Fruit fly (Drosophila melanogaster) whole organism, embryonic: Measurements from ENCODE around the gene Dhpr.

Source experiments
- CG10462 ChIP-seq: fragments of 200-800 bp; sonication (Bioruptor generic); optimal IDR thresholded peaks from 2 replicates; lab custom pipeline; 2016; ENCODE audit warnings: missing biosample characterization, missing genetic modification characterization
- CG13296 ChIP-seq: fragments of 200-800 bp; sonication (Bioruptor generic); optimal IDR thresholded peaks from 3 replicates; lab custom pipeline; 2018; ENCODE audit warnings: missing biosample characterization, mild to moderate bottlenecking, missing genetic modification characterization
- CG14710 ChIP-seq: fragments of 200-800 bp; sonication (Bioruptor generic); optimal IDR thresholded peaks from 3 replicates; lab custom pipeline; 2019; ENCODE audit warnings: missing biosample characterization, mild to moderate bottlenecking, missing genetic modification characterization, moderate library complexity
- CG15269 ChIP-seq: fragments of 200-800 bp; sonication (Bioruptor generic); optimal IDR thresholded peaks from 2 replicates; lab custom pipeline; 2018; ENCODE audit warnings: missing biosample characterization, mild to moderate bottlenecking, missing genetic modification characterization, moderate library complexity
- CG15601 ChIP-seq: fragments of 200-800 bp; sonication (Bioruptor generic); optimal IDR thresholded peaks from 3 replicates; lab custom pipeline; 2019; ENCODE audit warnings: missing biosample characterization, mild to moderate bottlenecking, missing genetic modification characterization, moderate library complexity
- CG17612 ChIP-seq: fragments of 200-800 bp; sonication (Bioruptor generic); IDR thresholded peaks from 2 replicates; pipeline ENCODE4 v1.3.6; 2022; ENCODE audit warnings: missing biosample characterization, missing genetic modification characterization
- CG32532 ChIP-seq: fragments of 200-800 bp; sonication (Bioruptor generic); IDR thresholded peaks from 2 replicates; pipeline ENCODE4 v1.3.6; 2022; ENCODE audit warnings: missing biosample characterization, missing genetic modification characterization
- CG32772 ChIP-seq: fragments of 200-800 bp; sonication (Bioruptor generic); IDR thresholded peaks from 2 replicates; pipeline ENCODE4 v1.3.6; 2022; ENCODE audit warnings: missing biosample characterization, missing genetic modification characterization
- CG33557 ChIP-seq: fragments of 200-800 bp; sonication (Bioruptor generic); optimal IDR thresholded peaks from 2 replicates; lab custom pipeline; 2019; ENCODE audit warnings: missing biosample characterization, mild to moderate bottlenecking, missing genetic modification characterization, moderate library complexity
- CG34376 ChIP-seq: fragments of 200-800 bp; sonication (Bioruptor generic); optimal IDR thresholded peaks from 2 replicates; lab custom pipeline; 2018; ENCODE audit warnings: missing biosample characterization, mild to moderate bottlenecking, missing genetic modification characterization
- CG4617 ChIP-seq: fragments of 200-800 bp; sonication (Bioruptor generic); optimal IDR thresholded peaks from 3 replicates; lab custom pipeline; 2016; ENCODE audit warnings: missing biosample characterization, missing genetic modification characterization, borderline replicate concordance
- CG4820 ChIP-seq: fragments of 200-800 bp; sonication (Bioruptor generic); optimal IDR thresholded peaks from 3 replicates; lab custom pipeline; 2016; ENCODE audit warnings: missing biosample characterization, missing genetic modification characterization
- CG6254 ChIP-seq: fragments of 200-800 bp; sonication (Bioruptor generic); optimal IDR thresholded peaks from 3 replicates; lab custom pipeline; 2017; ENCODE audit warnings: mild to moderate bottlenecking, missing biosample characterization, missing genetic modification reagents, missing genetic modification characterization
- CG6813 ChIP-seq: fragments of 200-800 bp; sonication (Bioruptor generic); optimal IDR thresholded peaks from 2 replicates; lab custom pipeline; 2017; ENCODE audit warnings: missing biosample characterization, missing genetic modification characterization, mild to moderate bottlenecking, moderate library complexity, missing genetic modification reagents
- CG8281 ChIP-seq: fragments of 200-800 bp; sonication (Bioruptor generic); optimal IDR thresholded peaks from 2 replicates; lab custom pipeline; 2018; ENCODE audit warnings: missing biosample characterization, mild to moderate bottlenecking, missing genetic modification characterization, moderate library complexity
- Fer2 ChIP-seq: fragments of 200-800 bp; sonication (Bioruptor generic); optimal IDR thresholded peaks from 2 replicates; lab custom pipeline; 2018; ENCODE audit warnings: missing biosample characterization, mild to moderate bottlenecking, missing genetic modification characterization, moderate library complexity
- Hr39 ChIP-seq: fragments of >200 bp; optimal IDR thresholded peaks from 2 replicates; lab custom pipeline; 2017
- Hr51 ChIP-seq, 2 experiments: fragments of 200-800 bp; sonication (Bioruptor generic); optimal IDR thresholded peaks; 2 replicates in 1 of 2; 3 replicates in 1 of 2; lab custom pipeline; 2016 to 2018; ENCODE audit warnings: missing biosample characterization in 2 of 2, missing genetic modification characterization in 2 of 2, mild to moderate bottlenecking in 1 of 2, moderate library complexity in 1 of 2
- Neu2 ChIP-seq: fragments of 200-800 bp; sonication (Bioruptor generic); optimal IDR thresholded peaks from 3 replicates; lab custom pipeline; 2016; ENCODE audit warnings: missing biosample characterization, missing genetic modification characterization, borderline replicate concordance
- Oli ChIP-seq: fragments of 200-800 bp; sonication (Bioruptor generic); optimal IDR thresholded peaks from 2 replicates; lab custom pipeline; 2018; ENCODE audit warnings: missing biosample characterization, mild to moderate bottlenecking, missing genetic modification characterization, moderate library complexity
- PHDP ChIP-seq: fragments of 200-800 bp; sonication (Bioruptor generic); optimal IDR thresholded peaks from 3 replicates; lab custom pipeline; 2018; ENCODE audit warnings: missing biosample characterization, mild to moderate bottlenecking, missing genetic modification characterization, moderate library complexity
- Pdp1 ChIP-seq, 2 experiments: fragments of 200-800 bp; sonication (Bioruptor generic); optimal IDR thresholded peaks; 3 replicates each; lab custom pipeline; 2016; ENCODE audit warnings: missing biosample characterization in 2 of 2, missing genetic modification characterization in 2 of 2, mild to moderate bottlenecking in 1 of 2, moderate library complexity in 1 of 2
- ara ChIP-seq: fragments of 200-800 bp; sonication (Bioruptor generic); IDR thresholded peaks from 2 replicates; pipeline ENCODE4 v1.3.6; 2022; ENCODE audit warnings: missing biosample characterization, missing genetic modification characterization
- bbx ChIP-seq: fragments of 200-800 bp; sonication (Bioruptor generic); IDR thresholded peaks from 2 replicates; pipeline ENCODE4 v1.3.6; 2022; ENCODE audit warnings: missing biosample characterization, missing genetic modification characterization; ENCODE audit not compliant: partially characterized antibody
- chif ChIP-seq, 2 experiments: fragments of 200-800 bp; sonication (Bioruptor generic); optimal IDR thresholded peaks; 3 replicates each; lab custom pipeline; 2016; ENCODE audit warnings: missing biosample characterization in 2 of 2, missing genetic modification characterization in 2 of 2
- exex ChIP-seq: fragments of 200-800 bp; sonication (Bioruptor generic); optimal IDR thresholded peaks from 4 replicates; lab custom pipeline; 2018; ENCODE audit warnings: missing biosample characterization, mild to moderate bottlenecking, missing genetic modification characterization, moderate library complexity
- nau ChIP-seq: fragments of 200-800 bp; sonication (Bioruptor generic); optimal IDR thresholded peaks from 3 replicates; lab custom pipeline; 2017; ENCODE audit warnings: missing biosample characterization, mild to moderate bottlenecking, missing genetic modification characterization, missing genetic modification reagents
- nerfin-1 ChIP-seq: fragments of 200-800 bp; sonication (Bioruptor generic); optimal IDR thresholded peaks from 3 replicates; lab custom pipeline; 2019; ENCODE audit warnings: missing biosample characterization, mild to moderate bottlenecking, missing genetic modification characterization, moderate library complexity
- peb ChIP-seq: fragments of 200-800 bp; sonication (Bioruptor generic); IDR thresholded peaks from 2 replicates; pipeline ENCODE4 v1.3.6; 2022; ENCODE audit warnings: missing biosample characterization, missing genetic modification characterization
- pita ChIP-seq: fragments of 200-800 bp; sonication (Bioruptor generic); optimal IDR thresholded peaks from 2 replicates; lab custom pipeline; 2017; ENCODE audit warnings: missing biosample characterization, mild to moderate bottlenecking, missing genetic modification characterization
- ssp ChIP-seq: fragments of 200-800 bp; sonication (Bioruptor generic); IDR thresholded peaks from 2 replicates; pipeline ENCODE4 v1.3.6; 2022; ENCODE audit warnings: missing biosample characterization, missing genetic modification characterization
- tna ChIP-seq: fragments of 200-800 bp; sonication (Bioruptor generic); IDR thresholded peaks from 2 replicates; pipeline ENCODE4 v1.3.6; 2022; ENCODE audit warnings: missing biosample characterization, missing genetic modification characterization; ENCODE audit not compliant: partially characterized antibody

Gene Dhpr

DNA sequence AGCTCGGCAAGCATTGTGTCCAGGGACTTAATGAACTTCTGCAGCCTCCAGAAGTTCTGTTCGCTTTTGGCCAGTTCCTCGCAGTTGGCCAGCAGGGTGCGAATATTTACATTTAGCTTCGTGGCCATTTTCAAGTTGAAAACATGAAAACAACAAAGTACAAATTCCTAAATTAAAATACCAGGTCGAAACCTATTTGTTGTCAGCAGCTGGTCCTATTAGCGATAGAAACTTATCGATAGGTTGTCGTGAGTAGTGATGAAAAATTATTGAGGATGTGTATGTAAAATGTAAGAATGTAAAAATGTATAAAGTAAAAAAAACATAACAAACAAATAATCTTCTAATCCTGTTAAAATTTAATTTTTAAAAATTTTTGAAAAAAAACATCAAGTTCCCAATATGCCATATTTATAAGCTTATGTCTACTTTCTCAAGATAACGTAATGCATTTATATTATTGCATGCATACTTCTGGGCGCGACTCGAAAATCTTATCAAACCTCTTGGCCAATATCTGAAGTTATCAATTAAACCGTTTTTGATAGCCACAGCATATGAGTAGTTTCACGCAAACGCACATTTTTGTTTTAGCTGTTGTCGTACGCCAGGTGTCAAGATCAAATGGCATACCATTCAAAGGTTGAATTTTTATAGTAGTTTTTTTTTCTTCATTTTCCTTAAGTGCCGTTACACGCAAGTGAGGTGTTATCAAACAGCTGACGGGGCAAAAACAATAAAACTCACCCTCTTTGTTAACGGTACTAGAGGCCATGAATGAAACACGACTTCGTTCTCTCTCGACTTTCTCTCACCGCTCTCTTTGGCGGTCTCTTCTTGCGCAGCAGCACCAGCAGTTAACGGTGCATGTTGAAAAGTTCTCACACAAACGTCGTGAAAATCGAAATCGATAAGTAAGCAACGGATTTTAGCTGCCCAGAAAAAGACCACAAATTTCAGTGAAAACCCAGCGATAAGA is 2.9 kb downstream of the Dhpr start, which contains the start of the genes Use1 and nwk (continued):
- TF ChIP-seq Oli (tag; lab: Kevin White, UChicago) (no peak), pita (no peak), CG15601 (tag; lab: Kevin White, UChicago) (no peak), ara (GFP tag; lab: Robert Waterston, UW) (no peak), bbx (peak; percentile 69), nerfin-1 (tag; lab: Kevin White, UChicago) (peak; percentile 84), CG15269 (tag; lab: Kevin White, UChicago) (no peak), CG14710 (tag; lab: Kevin White, UChicago) (peak; percentile 37), CG10462 (GFP tag; lab: Kevin White, UChicago) (peak; percentile 31), tna (GFP tag; lab: Robert Waterston, UW) (0 out of 2 replicates have a peak, but pooled peaks have one; percentile 21), CG4617 (GFP tag; lab: Kevin White, UChicago) (peak; percentile 72)

DNA sequence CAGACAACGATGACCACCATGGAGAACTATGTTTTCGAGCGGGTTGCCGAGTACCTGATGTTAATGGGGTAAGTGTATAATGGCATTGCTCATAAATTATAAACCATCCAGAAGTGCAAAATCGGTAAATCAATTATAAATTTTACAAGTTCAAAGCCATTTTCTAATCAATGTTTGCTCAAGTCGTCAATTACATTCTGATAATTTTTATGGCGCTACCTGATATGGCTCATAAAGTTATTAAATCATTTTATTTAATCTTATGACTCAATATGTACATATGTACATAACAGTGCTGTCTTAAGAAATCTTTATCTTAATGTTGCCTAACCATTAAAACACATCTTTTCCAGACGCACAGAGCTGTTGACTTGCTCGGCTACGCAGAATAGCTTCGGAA is 5.2 kb downstream of the Dhpr start:
- TF ChIP-seq exex (tag; lab: Kevin White, UChicago): peak; percentile 67
- TF ChIP-seq CG32772 (GFP tag; lab: Robert Waterston, UW): no peak
- no peak for TF ChIP-seq CG6813 (GFP tag; lab: Kevin White, UChicago)
- no peak for TF ChIP-seq ssp (GFP tag; lab: Robert Waterston, UW)
- no peak for TF ChIP-seq CG17612 (GFP tag; lab: Robert Waterston, UW)
- peak; percentile 63 for TF ChIP-seq CG34376
- peak; percentile 15 for TF ChIP-seq CG15269 (tag; lab: Kevin White, UChicago)
- no peak for TF ChIP-seq peb
- TF ChIP-seq CG33557 (GFP tag; lab: Kevin White, UChicago): no peak
- TF ChIP-seq chif (GFP tag; optimal IDR thresholded peaks at IDR 0.05; lab: Kevin White, UChicago): no peak
- no peak for TF ChIP-seq Hr51 (GFP tag; optimal IDR thresholded peaks at IDR 0.05; lab: Kevin White, UChicago)
- TF ChIP-seq CG6254 (GFP tag; lab: Kevin White, UChicago): no peak
- peak; percentile 5 for TF ChIP-seq CG8281 (tag; lab: Kevin White, UChicago)
- peak; percentile 42 for TF ChIP-seq PHDP (tag; lab: Kevin White, UChicago)
- TF ChIP-seq CG4820: no peak
- TF ChIP-seq nau (GFP tag; lab: Kevin White, UChicago): no peak
- TF ChIP-seq Pdp1 (GFP tag; optimal IDR thresholded peaks at IDR 0.05; lab: Kevin White, UChicago): peak in 1 of 2 experiments; percentile 43
- peak; percentile 1 for TF ChIP-seq CG13296

dm6 chr3L:9141998-9142397 is 7.6 kb downstream of the Dhpr start:
- TF ChIP-seq CG32532 (GFP tag; lab: Robert Waterston, UW) (no peak), Neu2 (peak; percentile 90)

DNA sequence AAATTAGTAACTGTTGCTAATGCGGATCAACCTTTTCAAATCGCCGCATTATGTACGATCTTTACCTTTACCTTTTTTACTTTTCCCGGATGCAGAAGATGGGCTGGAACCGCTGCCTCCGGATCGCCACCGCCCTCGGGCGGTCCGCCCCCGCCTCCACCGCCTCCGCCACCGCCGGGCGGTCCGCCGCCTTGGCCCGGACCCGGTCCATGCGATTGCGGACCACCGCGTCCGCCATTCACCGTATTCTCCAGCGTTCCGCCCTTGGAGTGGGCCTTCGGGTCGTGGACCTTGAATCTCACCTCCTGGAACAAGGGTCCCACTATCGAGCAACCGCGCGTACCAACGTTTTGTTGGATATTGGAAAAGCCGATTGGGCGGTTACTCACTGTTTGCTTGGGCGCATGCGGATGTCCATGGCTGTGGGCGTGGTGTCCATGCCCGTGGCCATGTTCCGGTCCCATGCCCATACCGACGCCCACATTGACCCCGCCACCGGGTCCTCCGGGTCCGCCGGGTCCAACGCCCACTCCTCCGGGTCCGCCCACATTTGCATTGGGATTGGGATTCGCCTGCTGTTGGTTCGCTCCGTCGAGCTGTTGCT is 16.9 kb downstream of the Dhpr start:
- TF ChIP-seq Hr39 (lab: Kevin White, UChicago) (peak; percentile 86), Fer2 (tag; lab: Kevin White, UChicago) (no peak)
